Worm (Caenorhabditis elegans): ENCODE results near the gene F26F2.13.

DNA sequence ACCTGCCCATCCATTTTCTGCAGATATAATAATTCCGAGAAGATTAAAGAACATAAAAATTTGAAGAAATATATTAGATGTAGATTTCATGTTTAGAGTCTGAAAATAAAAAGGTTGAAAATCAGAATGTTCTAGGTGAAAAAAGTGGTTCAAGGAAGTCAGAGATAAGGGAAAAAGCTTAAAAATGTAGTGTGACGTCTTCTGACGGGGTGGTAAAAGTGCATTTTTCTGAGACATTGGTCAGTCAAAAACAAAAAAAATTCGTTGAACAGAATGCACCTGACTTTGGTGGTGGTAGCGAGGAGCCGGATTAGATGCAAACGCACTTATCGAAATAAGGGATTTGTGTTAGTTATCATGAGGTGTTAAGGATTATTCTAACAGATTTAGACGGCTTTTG, 42.5 kb downstream of the F26F2.13 start, which contains the start of gene F46B3.23:
- TF ChIP-seq nhr-77 (tag; optimal IDR thresholded peaks at IDR 0.05) (no peak), fos-1 (tag; optimal IDR thresholded peaks at IDR 0.05) (no peak), ceh-16 (tag; optimal IDR thresholded peaks at IDR 0.05) (no peak), lin-13 (GFP tag; optimal IDR thresholded peaks at IDR 0.05) (no peak), skn-1 (tag; optimal IDR thresholded peaks at IDR 0.05) (no peak), snpc-4 (tag; optimal IDR thresholded peaks at IDR 0.05) (no peak), peb-1 (tag; optimal IDR thresholded peaks at IDR 0.05) (no peak), lin-39 (tag; optimal IDR thresholded peaks at IDR 0.05) (no peak)

Measured in whole organism, L2 larva.